Worm (Caenorhabditis elegans) whole organism, early embryonic: ENCODE data around the gene byn-1.

Source experiments
- B0310.2 ChIP-seq: sonication (generic microtip); optimal IDR thresholded peaks from 2 replicates; lab custom pipeline; 2016; ENCODE audit warnings: mild to moderate bottlenecking, missing genetic modification characterization, missing compliant biosample characterization
- ama-1 ChIP-seq: fragments of 150-350 bp; optimal IDR thresholded peaks from 2 replicates; lab custom pipeline; 2014
- ceh-13 ChIP-seq: fragments of 200-800 bp; sonication (Bioruptor generic); optimal IDR thresholded peaks from 2 replicates; lab custom pipeline; 2018; ENCODE audit warnings: mild to moderate bottlenecking, missing genetic modification characterization, missing compliant biosample characterization
- ceh-36 ChIP-seq: sonication (generic microtip); optimal IDR thresholded peaks from 2 replicates; lab custom pipeline; 2016; ENCODE audit warnings: missing genetic modification characterization, inconsistent platforms, missing compliant biosample characterization
- ets-7 ChIP-seq: sonication (generic microtip); optimal IDR thresholded peaks from 2 replicates; lab custom pipeline; 2016; ENCODE audit warnings: missing genotype, missing genetic modification characterization, missing compliant biosample characterization
- flt-1 ChIP-seq: fragments of 200-800 bp; sonication (Bioruptor generic); IDR thresholded peaks from 2 replicates; pipeline ENCODE4 v1.3.6; 2022; ENCODE audit warnings: missing genetic modification characterization, missing compliant biosample characterization
- hmbx-1 ChIP-seq: sonication (generic microtip); optimal IDR thresholded peaks from 2 replicates; lab custom pipeline; 2016; ENCODE audit warnings: mild to moderate bottlenecking, missing genetic modification characterization, missing compliant biosample characterization
- hmg-4 ChIP-seq: fragments of 200-800 bp; sonication (Bioruptor generic); optimal IDR thresholded peaks from 2 replicates; lab custom pipeline; 2018; ENCODE audit warnings: mild to moderate bottlenecking, missing genetic modification characterization, missing compliant biosample characterization
- hnd-1 ChIP-seq: sonication (generic microtip); optimal IDR thresholded peaks from 2 replicates; lab custom pipeline; 2016; ENCODE audit warnings: missing genetic modification characterization, missing compliant biosample characterization
- scrt-1 ChIP-seq: fragments of 200-800 bp; sonication (Bioruptor generic); IDR thresholded peaks from 2 replicates; pipeline ENCODE4 v1.3.6; 2022; ENCODE audit warnings: missing genetic modification characterization, missing compliant biosample characterization
- tbx-37 ChIP-seq: fragments of 200-800 bp; sonication (Bioruptor generic); conservative IDR thresholded peaks from 2 replicates; pipeline ENCODE4 v1.3.6; 2022; ENCODE audit warnings: missing genetic modification reagents, missing genetic modification characterization, missing compliant biosample characterization
- tra-4 ChIP-seq: sonication (generic microtip); optimal IDR thresholded peaks from 2 replicates; lab custom pipeline; 2017; ENCODE audit warnings: missing genetic modification characterization, missing compliant biosample characterization

DNA sequence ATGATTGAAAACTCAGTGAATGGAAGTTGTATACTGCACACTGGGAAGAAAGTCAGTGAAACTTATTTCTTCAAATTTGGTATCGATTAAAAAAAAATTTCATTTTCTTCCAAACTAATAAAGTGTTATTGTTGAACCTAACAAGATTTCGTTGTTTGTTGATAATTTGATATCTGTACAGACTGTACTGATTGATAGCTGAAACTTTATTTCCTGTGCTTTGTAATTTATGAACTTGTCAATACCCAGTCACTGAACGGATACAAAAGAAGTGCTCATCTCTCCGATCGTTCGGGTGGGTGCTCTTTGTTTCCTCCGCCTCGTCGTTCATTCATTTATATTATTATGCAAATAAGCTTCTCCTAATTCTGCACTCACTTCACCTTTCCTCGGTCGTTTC, 37.3 kb downstream of the byn-1 start, which contains the start of gene F31E3.12:
- TF ChIP-seq ceh-36 (tag; lab: Kevin White, UChicago) (no peak), B0310.2 (no peak), ama-1 (lab: Kevin White, UChicago) (no peak), ceh-13 (GFP tag; lab: Kevin White, UChicago) (no peak), hnd-1 (no peak), ets-7 (tag; lab: Kevin White, UChicago) (no peak), tra-4 (tag; lab: Kevin White, UChicago) (no peak), flt-1 (no peak), scrt-1 (no peak), tbx-37 (GFP tag; lab: Robert Waterston, UW) (no peak), hmg-4 (GFP tag; lab: Kevin White, UChicago) (no peak), hmbx-1 (tag; lab: Kevin White, UChicago) (no peak)
